Fruit fly (Drosophila melanogaster) whole organism, pupa: ENCODE data around the gene CG4891.

Experiments used
- CG15710 ChIP-seq: fragments of 200-800 bp; sonication (Bioruptor generic); optimal IDR thresholded peaks from 2 replicates; lab custom pipeline; 2018; ENCODE audit warnings: missing biosample characterization, mild to moderate bottlenecking, missing genetic modification characterization, moderate library complexity
- CG8301 ChIP-seq: fragments of 200-800 bp; sonication (Bioruptor generic); optimal IDR thresholded peaks from 2 replicates; lab custom pipeline; 2018; ENCODE audit warnings: missing biosample characterization, mild to moderate bottlenecking, missing genetic modification characterization
- CG9948 ChIP-seq: fragments of 200-800 bp; sonication (Bioruptor generic); optimal IDR thresholded peaks from 2 replicates; lab custom pipeline; 2018; ENCODE audit warnings: missing biosample characterization, mild to moderate bottlenecking, missing genetic modification characterization, moderate library complexity
- D1 ChIP-seq: fragments of 200-800 bp; sonication (Bioruptor generic); optimal IDR thresholded peaks from 2 replicates; lab custom pipeline; 2018; ENCODE audit warnings: missing biosample characterization, mild to moderate bottlenecking, missing genetic modification characterization, moderate library complexity
- EcR ChIP-seq: fragments of 200-800 bp; sonication (Bioruptor generic); optimal IDR thresholded peaks from 3 replicates; lab custom pipeline; 2019; ENCODE audit warnings: missing biosample characterization, missing genetic modification characterization, mild to moderate bottlenecking, moderate library complexity, missing genetic modification reagents
- Ets98B ChIP-seq: fragments of 200-800 bp; sonication (Bioruptor generic); IDR thresholded peaks from 2 replicates; pipeline ENCODE4 v1.3.6; 2022; ENCODE audit warnings: missing biosample characterization, missing genetic modification characterization
- Pif1B ChIP-seq: fragments of 200-800 bp; sonication (Bioruptor generic); optimal IDR thresholded peaks from 3 replicates; lab custom pipeline; 2016; ENCODE audit warnings: missing biosample characterization, missing genetic modification characterization
- gl ChIP-seq: fragments of 200-800 bp; sonication (Bioruptor generic); optimal IDR thresholded peaks from 2 replicates; lab custom pipeline; 2018; ENCODE audit warnings: missing biosample characterization, mild to moderate bottlenecking, missing genetic modification characterization
- rn ChIP-seq: fragments of 200-800 bp; sonication (Bioruptor generic); IDR thresholded peaks from 2 replicates; pipeline ENCODE4 v1.3.6; 2022; ENCODE audit warnings: missing biosample characterization, missing genetic modification characterization

DNA sequence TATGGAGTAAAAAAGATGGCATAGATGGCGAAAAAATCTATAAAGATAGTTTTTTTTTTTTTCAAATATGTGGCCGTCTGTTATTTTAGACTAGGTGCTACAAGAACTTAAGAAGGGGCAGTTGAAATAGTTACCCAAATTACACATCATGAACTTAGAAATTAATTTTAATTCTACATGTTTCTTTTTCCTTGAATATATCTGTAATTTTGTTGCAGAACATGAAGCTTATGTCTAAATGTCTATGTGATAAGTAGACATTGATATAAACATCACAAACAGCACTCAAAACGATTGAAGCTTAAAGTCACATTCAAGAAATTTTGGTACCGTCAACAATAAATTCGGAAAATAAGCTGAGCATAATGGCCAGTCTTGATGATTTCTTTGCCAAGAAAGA is 38.4 kb downstream of the CG4891 start, which contains the start of gene CG4892:
- TF ChIP-seq CG15710 (tag; lab: Kevin White, UChicago) (no peak), CG9948 (tag; lab: Kevin White, UChicago) (no peak), CG8301 (tag; lab: Kevin White, UChicago) (no peak), D1 (tag; lab: Kevin White, UChicago) (no peak), rn (GFP tag; lab: Robert Waterston, UW) (no peak), gl (tag; lab: Kevin White, UChicago) (no peak), Pif1B (GFP tag; lab: Kevin White, UChicago) (no peak), EcR (GFP tag; lab: Kevin White, UChicago) (no peak), Ets98B (GFP tag; lab: Robert Waterston, UW) (no peak)
